Worm (Caenorhabditis elegans): ENCODE data around the gene fbxc-22.

- TF ChIP-seq unc-98 (GFP tag; IDR thresholded peaks at IDR 0.05) (no peak), tlp-1 (tag; optimal IDR thresholded peaks at IDR 0.05) (no peak), unc-130 (tag; optimal IDR thresholded peaks at IDR 0.05) (no peak), efl-1 (optimal IDR thresholded peaks at IDR 0.05) (no peak), efl-1 (GFP tag; optimal IDR thresholded peaks at IDR 0.05 in 1 of 2) (no peak), nhr-11 (tag; optimal IDR thresholded peaks at IDR 0.05) (no peak), nhr-76 (tag; optimal IDR thresholded peaks at IDR 0.05) (no peak), nhr-71 (tag; optimal IDR thresholded peaks at IDR 0.05) (no peak), dpl-1 (GFP tag; optimal IDR thresholded peaks at IDR 0.05) (no peak), ztf-4 (tag; optimal IDR thresholded peaks at IDR 0.05) (no peak), nhr-28 (tag; optimal IDR thresholded peaks at IDR 0.05) (no peak), hlh-17 (GFP tag; optimal IDR thresholded peaks at IDR 0.05; ENCODE audit: borderline replicate concordance) (no peak), pag-3 (tag; optimal IDR thresholded peaks at IDR 0.05; ENCODE audit: borderline replicate concordance, insufficient read depth) (no peak), alr-1 (tag; optimal IDR thresholded peaks at IDR 0.05; ENCODE audit: borderline replicate concordance) (no peak)
These were observed 39.2 kb upstream of the fbxc-22 start, which contains the start of gene ceh-81 for ce11 chrII:1730103-1730502.

All from whole organism, L1 larva.